Worm (Caenorhabditis elegans) whole organism, mixed stage, embryonic: ENCODE measurements around the gene K10C2.14.

Source experiments
- flh-1 ChIP-seq: fragments of 200-800 bp; sonication (Bioruptor generic); optimal IDR thresholded peaks from 2 replicates; lab custom pipeline; 2018; ENCODE audit warnings: mild to moderate bottlenecking, missing genetic modification characterization, moderate library complexity, missing compliant biosample characterization
- mep-1 ChIP-seq: fragments of 150-350 bp; optimal IDR thresholded peaks from 2 replicates; lab custom pipeline; 2017; ENCODE audit warnings: missing biosample characterization, missing genetic modification reagents, missing genetic modification characterization, inconsistent platforms
- nhr-12 ChIP-seq: fragments of 150-350 bp; optimal IDR thresholded peaks from 2 replicates; lab custom pipeline; 2014; ENCODE audit warnings: missing biosample characterization, missing genetic modification characterization
- nhr-237 ChIP-seq: fragments of 150-350 bp; optimal IDR thresholded peaks from 2 replicates; lab custom pipeline; 2014; ENCODE audit warnings: missing biosample characterization, missing genetic modification characterization
- nhr-76 ChIP-seq: sonication (generic microtip); optimal IDR thresholded peaks from 2 replicates; lab custom pipeline; 2017; ENCODE audit warnings: missing biosample characterization, missing genetic modification characterization
- pha-4 ChIP-seq: fragments of 150-350 bp; optimal IDR thresholded peaks from 2 replicates; lab custom pipeline; 2018; ENCODE audit warnings: missing biosample characterization, missing genetic modification reagents, missing genetic modification characterization
- sptf-1 ChIP-seq: sonication (generic microtip); optimal IDR thresholded peaks from 2 replicates; lab custom pipeline; 2017; ENCODE audit warnings: mild to moderate bottlenecking, missing genetic modification characterization, moderate library complexity, missing compliant biosample characterization
- unc-39 ChIP-seq: fragments of 150-350 bp; optimal IDR thresholded peaks from 2 replicates; lab custom pipeline; 2014; ENCODE audit warnings: missing biosample characterization, missing genetic modification characterization
- ztf-11 ChIP-seq: fragments of 150-350 bp; optimal IDR thresholded peaks from 2 replicates; lab custom pipeline; 2014; ENCODE audit warnings: missing biosample characterization, missing genetic modification characterization

ce11 chrX:6420681-6421080 is 19.7 kb downstream of the K10C2.14 start, which contains the start of gene K10C2.12:
- TF ChIP-seq mep-1 (no peak), ztf-11 (tag; lab: Kevin White, UChicago) (no peak), pha-4 (tag; lab: Kevin White, UChicago) (no peak), sptf-1 (tag; lab: Kevin White, UChicago) (no peak), nhr-76 (tag; lab: Kevin White, UChicago) (no peak), unc-39 (tag; lab: Kevin White, UChicago) (no peak), nhr-12 (no peak), nhr-237 (tag; lab: Kevin White, UChicago) (no peak), flh-1 (GFP tag; lab: Kevin White, UChicago) (no peak)
